Worm (Caenorhabditis elegans): Measurements from ENCODE around the gene npr-38.

DNA sequence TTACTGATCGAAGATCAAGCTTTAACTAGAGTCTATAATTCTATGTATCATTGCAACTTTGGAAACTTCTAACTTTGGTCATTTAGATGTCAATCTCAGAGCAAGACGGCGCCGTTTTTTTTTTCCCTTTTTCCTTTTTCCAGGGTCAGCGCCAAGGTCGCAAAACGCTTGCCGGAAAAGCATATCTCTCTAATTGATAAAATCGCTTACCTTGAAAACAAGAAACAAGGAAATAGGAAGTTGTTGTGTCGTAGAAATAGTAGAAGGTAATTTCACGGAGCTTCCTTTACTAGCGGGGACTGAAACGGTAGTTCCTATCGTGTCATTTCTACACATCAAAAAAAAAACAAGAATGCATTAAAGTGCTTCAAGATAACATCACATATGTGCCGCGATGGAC lies 9.9 kb downstream of the npr-38 start:
- no peak for TF ChIP-seq Y105C5A.15 (GFP tag; IDR thresholded peaks at IDR 0.05)
- no peak for TF ChIP-seq nhr-111 (GFP tag; optimal IDR thresholded peaks at IDR 0.05)

All from whole organism, L4 larva.